Fruit fly (Drosophila melanogaster) whole organism, embryonic: Measurements from ENCODE around the gene Snx1.

Source experiments
- Asciz ChIP-seq: fragments of 200-800 bp; sonication (Bioruptor generic); optimal IDR thresholded peaks from 2 replicates; lab custom pipeline; 2017; ENCODE audit warnings: missing biosample characterization, mild to moderate bottlenecking, missing genetic modification characterization, missing genetic modification reagents
- CG10543 ChIP-seq: fragments of 200-800 bp; sonication (Bioruptor generic); optimal IDR thresholded peaks from 3 replicates; lab custom pipeline; 2017; ENCODE audit warnings: missing biosample characterization, mild to moderate bottlenecking, missing genetic modification characterization, moderate library complexity
- CG11247 ChIP-seq: fragments of 200-800 bp; sonication (Bioruptor generic); IDR thresholded peaks from 2 replicates; pipeline ENCODE4 v1.3.6; 2022; ENCODE audit warnings: missing biosample characterization, missing genetic modification characterization
- CG12391 ChIP-seq: fragments of 200-800 bp; sonication (Bioruptor generic); optimal IDR thresholded peaks from 3 replicates; lab custom pipeline; 2018; ENCODE audit warnings: missing biosample characterization, mild to moderate bottlenecking, missing genetic modification characterization, moderate library complexity
- CG12659 ChIP-seq: fragments of 200-800 bp; sonication (Bioruptor generic); optimal IDR thresholded peaks from 3 replicates; lab custom pipeline; 2017; ENCODE audit warnings: mild to moderate bottlenecking, missing biosample characterization, missing genetic modification reagents, missing genetic modification characterization
- CG12769 ChIP-seq: fragments of 200-800 bp; sonication (Bioruptor generic); optimal IDR thresholded peaks from 2 replicates; lab custom pipeline; 2019; ENCODE audit warnings: missing biosample characterization, mild to moderate bottlenecking, missing genetic modification characterization, moderate library complexity
- CG15479 ChIP-seq: fragments of 200-800 bp; sonication (Bioruptor generic); optimal IDR thresholded peaks from 3 replicates; lab custom pipeline; 2019; ENCODE audit warnings: missing biosample characterization, mild to moderate bottlenecking, missing genetic modification characterization, moderate library complexity
- CG1647 ChIP-seq: fragments of 200-800 bp; sonication (Bioruptor generic); optimal IDR thresholded peaks from 3 replicates; lab custom pipeline; 2016; ENCODE audit warnings: missing biosample characterization, missing genetic modification characterization
- CG17802 ChIP-seq: fragments of 200-800 bp; sonication (Bioruptor generic); optimal IDR thresholded peaks from 2 replicates; lab custom pipeline; 2018; ENCODE audit warnings: missing biosample characterization, mild to moderate bottlenecking, missing genetic modification characterization, moderate library complexity
- CG34224 ChIP-seq: fragments of 200-800 bp; sonication (Bioruptor generic); IDR thresholded peaks from 3 replicates; pipeline ENCODE4 v1.3.6; 2022; ENCODE audit warnings: missing biosample characterization, missing genetic modification characterization; ENCODE audit not compliant: partially characterized antibody
- CG4282 ChIP-seq: fragments of 200-800 bp; sonication (Bioruptor generic); optimal IDR thresholded peaks from 2 replicates; lab custom pipeline; 2016; ENCODE audit warnings: missing biosample characterization, missing genetic modification characterization
- CG4328 ChIP-seq: fragments of 200-800 bp; sonication (Bioruptor generic); optimal IDR thresholded peaks from 3 replicates; lab custom pipeline; 2017; ENCODE audit warnings: missing biosample characterization, missing genetic modification reagents, missing genetic modification characterization
- CG6813 ChIP-seq: fragments of 200-800 bp; sonication (Bioruptor generic); optimal IDR thresholded peaks from 2 replicates; lab custom pipeline; 2017; ENCODE audit warnings: missing biosample characterization, missing genetic modification characterization, mild to moderate bottlenecking, moderate library complexity, missing genetic modification reagents
- CG8388 ChIP-seq: fragments of 200-800 bp; sonication (Bioruptor generic); optimal IDR thresholded peaks from 2 replicates; lab custom pipeline; 2019; ENCODE audit warnings: missing biosample characterization, mild to moderate bottlenecking, missing genetic modification characterization, moderate library complexity
- Dek ChIP-seq: fragments of 200-800 bp; sonication (Bioruptor generic); optimal IDR thresholded peaks from 3 replicates; lab custom pipeline; 2019; ENCODE audit warnings: missing biosample characterization, mild to moderate bottlenecking, missing genetic modification characterization, moderate library complexity
- Fer1 ChIP-seq: fragments of 200-800 bp; sonication (Bioruptor generic); optimal IDR thresholded peaks from 2 replicates; lab custom pipeline; 2017; ENCODE audit warnings: missing biosample characterization, mild to moderate bottlenecking, missing genetic modification characterization
- Hey ChIP-seq: fragments of 200-800 bp; sonication (Bioruptor generic); optimal IDR thresholded peaks from 3 replicates; lab custom pipeline; 2018; ENCODE audit warnings: missing biosample characterization, mild to moderate bottlenecking, missing genetic modification characterization
- Hr51 ChIP-seq, 2 experiments: fragments of 200-800 bp; sonication (Bioruptor generic); optimal IDR thresholded peaks; 2 replicates in 1 of 2; 3 replicates in 1 of 2; lab custom pipeline; 2016 to 2018; ENCODE audit warnings: missing biosample characterization in 2 of 2, missing genetic modification characterization in 2 of 2, mild to moderate bottlenecking in 1 of 2, moderate library complexity in 1 of 2
- Jarid2 ChIP-seq: fragments of 200-800 bp; sonication (Bioruptor generic); optimal IDR thresholded peaks from 3 replicates; lab custom pipeline; 2017; ENCODE audit warnings: mild to moderate bottlenecking, missing biosample characterization, missing genetic modification reagents, missing genetic modification characterization
- Lim3 ChIP-seq: fragments of 200-800 bp; sonication (Bioruptor generic); IDR thresholded peaks from 2 replicates; pipeline ENCODE4 v1.3.6; 2022; ENCODE audit warnings: missing biosample characterization, missing genetic modification characterization
- Mrtf ChIP-seq: fragments of 200-800 bp; sonication (Bioruptor generic); IDR thresholded peaks from 3 replicates; pipeline ENCODE4 v1.3.6; 2022; ENCODE audit warnings: missing biosample characterization, missing genetic modification characterization
- Optix ChIP-seq: fragments of 200-800 bp; sonication (Bioruptor generic); IDR thresholded peaks from 3 replicates; pipeline ENCODE4 v1.3.6; 2022; ENCODE audit warnings: missing biosample characterization, missing genetic modification characterization
- Stat92E ChIP-seq, 3 experiments: fragments of >200 bp in 2 of 3; fragments of 200-800 bp in 1 of 3; sonication (Bioruptor generic) in 1 of 3; optimal IDR thresholded peaks; 2 replicates each; lab custom pipeline; 2017 to 2019; ENCODE audit warnings: missing biosample characterization in 3 of 3, missing genetic modification characterization in 3 of 3, mild to moderate bottlenecking in 1 of 3, moderate library complexity in 1 of 3
- Trl ChIP-seq, 3 experiments: fragments of >200 bp in 2 of 3; fragments of 200-800 bp in 1 of 3; sonication (Bioruptor generic) in 1 of 3; optimal IDR thresholded peaks; 2 replicates in 1 of 3; 3 replicates in 2 of 3; lab custom pipeline; 2016 to 2017; ENCODE audit warnings: missing biosample characterization in 1 of 3, missing genetic modification characterization in 1 of 3
- ab ChIP-seq: fragments of 200-800 bp; sonication (Bioruptor generic); optimal IDR thresholded peaks from 2 replicates; lab custom pipeline; 2016; ENCODE audit warnings: missing biosample characterization, missing genetic modification characterization
- aop ChIP-seq: fragments of 200-800 bp; sonication (Bioruptor generic); IDR thresholded peaks from 2 replicates; pipeline ENCODE4 v1.3.6; 2022; ENCODE audit warnings: missing biosample characterization, missing genetic modification characterization
- ash1 ChIP-seq: fragments of 200-800 bp; sonication (Bioruptor generic); optimal IDR thresholded peaks from 2 replicates; lab custom pipeline; 2018; ENCODE audit warnings: missing biosample characterization, mild to moderate bottlenecking, missing genetic modification characterization
- caup ChIP-seq: fragments of 200-800 bp; sonication (Bioruptor generic); optimal IDR thresholded peaks from 3 replicates; lab custom pipeline; 2017; ENCODE audit warnings: missing biosample characterization, mild to moderate bottlenecking, missing genetic modification characterization, moderate library complexity; ENCODE audit not compliant: severe bottlenecking
- dpn ChIP-seq, 2 experiments: fragments of 200-800 bp; sonication (Bioruptor generic); optimal IDR thresholded peaks; 3 replicates each; lab custom pipeline; 2016; ENCODE audit warnings: missing biosample characterization in 2 of 2, missing genetic modification characterization in 2 of 2
- eyg ChIP-seq: fragments of 200-800 bp; sonication (Bioruptor generic); optimal IDR thresholded peaks from 3 replicates; lab custom pipeline; 2016; ENCODE audit warnings: missing biosample characterization, missing genetic modification characterization
- fd96Cb ChIP-seq: fragments of 200-800 bp; sonication (Bioruptor generic); optimal IDR thresholded peaks from 2 replicates; lab custom pipeline; 2018; ENCODE audit warnings: missing biosample characterization, mild to moderate bottlenecking, missing genetic modification characterization, moderate library complexity
- ftz-f1 ChIP-seq: fragments of 200-800 bp; sonication (Bioruptor generic); optimal IDR thresholded peaks from 2 replicates; lab custom pipeline; 2016; ENCODE audit warnings: missing biosample characterization, missing genetic modification characterization
- gce ChIP-seq: fragments of 200-800 bp; sonication (Bioruptor generic); IDR thresholded peaks from 3 replicates; pipeline ENCODE4 v1.3.6; 2022; ENCODE audit warnings: missing biosample characterization, missing genetic modification characterization
- gsb-n ChIP-seq: fragments of 200-800 bp; sonication (Bioruptor generic); optimal IDR thresholded peaks from 3 replicates; lab custom pipeline; 2018; ENCODE audit warnings: missing biosample characterization, mild to moderate bottlenecking, missing genetic modification characterization
- kni ChIP-seq: fragments of 200-800 bp; sonication (Bioruptor generic); optimal IDR thresholded peaks from 3 replicates; lab custom pipeline; 2017; ENCODE audit warnings: mild to moderate bottlenecking, missing biosample characterization, missing genetic modification reagents, missing genetic modification characterization
- lilli ChIP-seq: fragments of 200-800 bp; sonication (Bioruptor generic); optimal IDR thresholded peaks from 3 replicates; lab custom pipeline; 2016; ENCODE audit warnings: missing biosample characterization, missing genetic modification characterization
- luna ChIP-seq: fragments of 200-800 bp; sonication (Bioruptor generic); optimal IDR thresholded peaks from 2 replicates; lab custom pipeline; 2016; ENCODE audit warnings: missing biosample characterization, missing genetic modification characterization
- oc ChIP-seq: fragments of 200-800 bp; sonication (Bioruptor generic); optimal IDR thresholded peaks from 2 replicates; lab custom pipeline; 2018; ENCODE audit warnings: missing biosample characterization, mild to moderate bottlenecking, missing genetic modification characterization, moderate library complexity
- otp ChIP-seq: fragments of 200-800 bp; sonication (Bioruptor generic); IDR thresholded peaks from 3 replicates; pipeline ENCODE4, ENCODE4 v1.3.6; 2022; ENCODE audit warnings: missing biosample characterization, missing genetic modification characterization
- pb ChIP-seq: fragments of 200-800 bp; sonication (Bioruptor generic); optimal IDR thresholded peaks from 3 replicates; lab custom pipeline; 2016; ENCODE audit warnings: missing biosample characterization, missing genetic modification characterization
- pita ChIP-seq: fragments of 200-800 bp; sonication (Bioruptor generic); optimal IDR thresholded peaks from 2 replicates; lab custom pipeline; 2017; ENCODE audit warnings: missing biosample characterization, mild to moderate bottlenecking, missing genetic modification characterization
- prd ChIP-seq, 3 experiments: fragments of >200 bp in 2 of 3; fragments of 200-800 bp in 1 of 3; sonication (Bioruptor generic) in 1 of 3; optimal IDR thresholded peaks in 2 of 3; IDR thresholded peaks in 1 of 3; 2 replicates in 2 of 3; 3 replicates in 1 of 3; pipeline versions ENCODE4 v1.3.6 to Lab custom; 2017 to 2022; ENCODE audit warnings: missing biosample characterization in 1 of 3, missing genetic modification characterization in 1 of 3
- sens ChIP-seq: fragments of 200-800 bp; sonication (Bioruptor generic); peaks from one replicate; lab custom pipeline; 2016; ENCODE audit warnings: missing biosample characterization, missing genetic modification characterization
- stc ChIP-seq: fragments of 200-800 bp; sonication (Bioruptor generic); IDR thresholded peaks from 2 replicates; pipeline ENCODE4 v1.3.6; 2022; ENCODE audit warnings: missing biosample characterization, missing genetic modification characterization
- ttk ChIP-seq: fragments of 200-800 bp; sonication (Bioruptor generic); IDR thresholded peaks from 2 replicates; pipeline ENCODE4 v2.1.2; 2022; ENCODE audit warnings: missing biosample characterization, missing genetic modification characterization
- wor ChIP-seq: fragments of 200-800 bp; sonication (Bioruptor generic); IDR thresholded peaks from 2 replicates; pipeline ENCODE4 v1.3.6; 2022; ENCODE audit warnings: missing biosample characterization, missing genetic modification characterization

Gene Snx1

DNA sequence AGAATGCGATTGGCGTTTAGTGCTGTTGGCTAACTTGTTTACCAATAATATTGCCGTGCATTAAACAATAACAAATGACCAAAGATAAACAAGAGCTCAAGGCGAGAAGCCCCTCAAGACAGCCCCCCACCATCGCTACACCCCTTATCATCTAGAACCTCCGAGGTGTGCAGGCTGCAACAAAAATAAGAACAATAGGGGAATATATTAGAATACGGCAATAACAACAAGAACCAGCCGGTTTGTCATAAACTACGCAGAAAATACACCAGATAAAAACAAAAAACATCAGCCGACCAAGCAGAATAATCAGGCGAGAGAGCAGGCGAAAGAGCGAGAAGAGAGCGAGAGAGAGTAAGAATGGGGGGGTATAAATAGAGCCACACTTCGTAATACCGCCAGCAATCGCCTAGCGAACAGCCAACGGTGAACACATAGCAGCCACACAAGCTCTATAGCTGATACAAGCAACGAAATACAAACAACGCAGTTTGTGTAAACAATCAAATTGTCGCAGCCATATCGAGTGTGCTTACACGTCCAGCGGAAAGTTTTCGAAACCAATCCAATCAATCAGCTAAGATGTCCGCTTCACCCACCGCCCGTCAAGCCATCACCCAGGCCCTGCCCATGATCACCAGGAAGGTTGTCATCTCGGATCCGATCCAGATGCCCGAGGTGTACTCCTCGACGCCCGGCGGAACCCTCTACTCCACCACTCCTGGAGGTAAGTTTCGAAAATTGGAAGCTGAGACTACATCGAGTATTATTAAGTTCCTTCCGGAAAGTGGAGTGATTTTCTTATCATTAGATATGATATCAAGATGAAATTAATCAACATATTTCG lies 28.8 kb downstream of the Snx1 start, which contains the start of gene Thor (continued):
- peak; percentile 33 for TF ChIP-seq CG12391 (tag; lab: Kevin White, UChicago)
- TF ChIP-seq luna (GFP tag; lab: Kevin White, UChicago), result peak; percentile 35
- peak; percentile 79 for TF ChIP-seq Fer1 (GFP tag; lab: Kevin White, UChicago)
- peak; percentile 91 for TF ChIP-seq caup (GFP tag; lab: Kevin White, UChicago)
- peak; percentile 40 to 41 for TF ChIP-seq Hr51 (GFP tag; optimal IDR thresholded peaks at IDR 0.05; lab: Kevin White, UChicago)
- TF ChIP-seq gce, result peak; percentile 83
- TF ChIP-seq Stat92E (GFP tag; optimal IDR thresholded peaks at IDR 0.05; lab: Kevin White, UChicago), result peak in 1 of 3 experiments; percentile 88
- TF ChIP-seq pita, result no peak
- peak; percentile 58 for TF ChIP-seq ab
- TF ChIP-seq CG10543 (GFP tag; lab: Kevin White, UChicago), result peak; percentile 94
- peak; percentile 36 to 74 for TF ChIP-seq dpn (GFP tag; optimal IDR thresholded peaks at IDR 0.05; lab: Kevin White, UChicago)
- TF ChIP-seq CG15479 (GFP tag; lab: Kevin White, UChicago), result no peak
- TF ChIP-seq Lim3 (GFP tag; lab: Robert Waterston, UW), result no peak
- peak; percentile 97 for TF ChIP-seq Jarid2 (GFP tag; lab: Kevin White, UChicago)
- TF ChIP-seq CG8388, result peak; percentile 24
- TF ChIP-seq sens (GFP tag; lab: Kevin White, UChicago), result peak; percentile 90
- TF ChIP-seq ttk (GFP tag; lab: Robert Waterston, UW), result peak; percentile 42
- TF ChIP-seq gsb-n (tag; lab: Kevin White, UChicago), result peak; percentile 31
- peak; percentile 72 for TF ChIP-seq eyg (GFP tag; lab: Kevin White, UChicago)
- TF ChIP-seq lilli, result peak; percentile 86
- TF ChIP-seq pb, result peak; percentile 75
- peak; percentile 82 for TF ChIP-seq CG12769 (tag; lab: Kevin White, UChicago)
- peak; percentile 81 for TF ChIP-seq kni (GFP tag; lab: Kevin White, UChicago)
- peak; percentile 73 for TF ChIP-seq stc (GFP tag; lab: Robert Waterston, UW)
- TF ChIP-seq CG11247 (GFP tag; lab: Robert Waterston, UW), result peak; percentile 79
- TF ChIP-seq Dek (tag; lab: Kevin White, UChicago), result peak; percentile 25
- TF ChIP-seq CG34224 (GFP tag; lab: Robert Waterston, UW), result peak; percentile 61; the same call in 2 of the 3 replicates
- TF ChIP-seq Asciz, result peak; percentile 66
- no peak for TF ChIP-seq prd (optimal IDR thresholded peaks at IDR 0.05; lab: Kevin White, UChicago)
- TF ChIP-seq prd (GFP tag; IDR thresholded peaks at IDR 0.05; lab: Robert Waterston, UW), result peak; percentile 34; the same call in 2 of the 3 replicates
- TF ChIP-seq fd96Cb, result no peak
- TF ChIP-seq CG6813 (GFP tag; lab: Kevin White, UChicago), result peak; percentile 76
- 0 out of 3 replicates have a peak, but pooled peaks have one; percentile 36 for TF ChIP-seq Optix (GFP tag; lab: Robert Waterston, UW)
- TF ChIP-seq ftz-f1 (GFP tag; lab: Kevin White, UChicago), result peak; percentile 58
- peak; percentile 72 for TF ChIP-seq CG4328 (GFP tag; lab: Kevin White, UChicago)
- peak; percentile 54 for TF ChIP-seq CG4282 (GFP tag; lab: Kevin White, UChicago)
- TF ChIP-seq Trl (optimal IDR thresholded peaks at IDR 0.05; lab: Kevin White, UChicago), result peak; percentile 98 to 99
- peak; percentile 89 for TF ChIP-seq Trl (GFP tag; optimal IDR thresholded peaks at IDR 0.05; lab: Kevin White, UChicago)
- peak; percentile 33 for TF ChIP-seq CG17802 (tag; lab: Kevin White, UChicago)
- peak; percentile 75 for TF ChIP-seq Hey
- TF ChIP-seq otp (GFP tag; lab: Robert Waterston, UW), result peak; percentile 89
- peak; percentile 77 for TF ChIP-seq ash1 (GFP tag; lab: Kevin White, UChicago)
- TF ChIP-seq Mrtf (GFP tag; lab: Robert Waterston, UW), result 0 out of 3 replicates have a peak, but pooled peaks have one; percentile 14
- TF ChIP-seq wor (GFP tag; lab: Robert Waterston, UW), result no peak
- TF ChIP-seq aop (GFP tag; lab: Robert Waterston, UW), result peak; percentile 81
- peak; percentile 65 for TF ChIP-seq oc (tag; lab: Kevin White, UChicago)
- TF ChIP-seq CG1647, result peak; percentile 69
- TF ChIP-seq CG12659 (GFP tag; lab: Kevin White, UChicago), result peak; percentile 74
